Fruit fly (Drosophila melanogaster): ENCODE data around the gene epsilonCOP.

The epsilonCOP gene

DNA sequence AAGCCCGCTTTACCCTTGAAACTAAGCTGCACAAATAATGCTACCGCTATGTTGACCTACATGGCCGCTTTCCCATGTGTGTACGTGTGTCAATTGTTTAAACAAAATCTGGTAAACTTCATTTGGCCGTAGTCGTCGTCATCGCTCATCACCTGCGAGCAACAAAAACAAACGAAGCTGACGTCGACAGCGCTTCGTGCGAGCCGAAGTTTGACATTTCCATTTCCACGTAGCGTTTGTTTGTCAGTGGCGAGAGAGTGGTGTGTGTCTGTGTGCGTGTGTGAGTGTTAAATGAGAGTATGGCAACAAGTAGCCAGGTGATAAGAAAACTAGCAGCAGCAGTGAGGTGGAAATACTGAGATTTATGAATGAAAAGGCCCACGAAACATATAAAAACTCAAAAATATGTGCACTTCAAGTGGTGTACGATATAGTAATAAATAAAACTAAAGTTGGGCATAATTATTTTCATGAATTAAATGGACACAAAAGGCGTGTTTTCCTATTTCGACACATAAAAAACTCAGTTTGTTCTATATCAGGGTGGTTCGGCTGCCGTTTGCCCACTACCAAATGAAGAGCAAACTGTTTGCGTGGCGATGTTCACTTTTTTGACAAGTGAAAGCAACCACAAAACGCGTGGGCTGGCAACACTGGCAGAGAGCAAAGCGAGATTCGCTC is 9.5 kb upstream of the epsilonCOP start (continued):
- TF ChIP-seq CG12769 (tag; optimal IDR thresholded peaks at IDR 0.05) (peak; percentile 70), cg (GFP tag; optimal IDR thresholded peaks at IDR 0.05) (peak; percentile 90), Doc3 (GFP tag; IDR thresholded peaks at IDR 0.05; ENCODE audit: partially characterized antibody) (no peak), TFAM (GFP tag; optimal IDR thresholded peaks at IDR 0.05) (no peak), psq (GFP tag; optimal IDR thresholded peaks at IDR 0.05) (no peak), CG12942 (GFP tag; optimal IDR thresholded peaks at IDR 0.05) (no peak), bsh (GFP tag; optimal IDR thresholded peaks at IDR 0.05) (peak; percentile 11 to 21), jigr1 (GFP tag; IDR thresholded peaks at IDR 0.05) (no peak), CG10321 (GFP tag; IDR thresholded peaks at IDR 0.05) (no peak), CG7963 (GFP tag; IDR thresholded peaks at IDR 0.05; ENCODE audit: partially characterized antibody) (no peak), Opbp (GFP tag; IDR thresholded peaks at IDR 0.05; ENCODE audit: partially characterized antibody) (no peak), corto (GFP tag; optimal IDR thresholded peaks at IDR 0.05) (no peak), cad (GFP tag; optimal IDR thresholded peaks at IDR 0.05) (no peak), Ada2b (GFP tag; IDR thresholded peaks at IDR 0.05) (no peak), Dip3 (GFP tag; optimal IDR thresholded peaks at IDR 0.05) (no peak), Oaz (GFP tag; IDR thresholded peaks at IDR 0.05) (no peak), CHES-1-like (GFP tag; optimal IDR thresholded peaks at IDR 0.05) (peak; percentile 39), BtbVII (GFP tag; optimal IDR thresholded peaks at IDR 0.05) (peak; percentile 74), Deaf1 (tag; optimal IDR thresholded peaks at IDR 0.05) (peak; percentile 100), CG8281 (tag; optimal IDR thresholded peaks at IDR 0.05) (no peak), Med (GFP tag) (peak; percentile 78), CG15011 (GFP tag; optimal IDR thresholded peaks at IDR 0.05) (peak; percentile 34), CG7372 (GFP tag; IDR thresholded peaks at IDR 0.05) (no peak), CG12744 (GFP tag; optimal IDR thresholded peaks at IDR 0.05) (no peak), CG10366 (GFP tag; IDR thresholded peaks at IDR 0.05) (no peak), odd (GFP tag; optimal IDR thresholded peaks at IDR 0.05) (peak; percentile 28), CG10959 (GFP tag; IDR thresholded peaks at IDR 0.05) (no peak), Awh (GFP tag; IDR thresholded peaks at IDR 0.05) (no peak), chm (GFP tag; IDR thresholded peaks at IDR 0.05) (peak; percentile 61; the same call in 1 of the 2 replicates), CG42726 (GFP tag; IDR thresholded peaks at IDR 0.05; ENCODE audit: partially characterized antibody) (no peak), sens-2 (GFP tag; IDR thresholded peaks at IDR 0.05) (no peak), PHDP (tag; optimal IDR thresholded peaks at IDR 0.05) (peak; percentile 55), CG12071 (GFP tag; optimal IDR thresholded peaks at IDR 0.05) (peak; percentile 80), Sry-β (GFP tag; optimal IDR thresholded peaks at IDR 0.05) (no peak), CG17829 (tag; optimal IDR thresholded peaks at IDR 0.05) (no peak), hbn (GFP tag; IDR thresholded peaks at IDR 0.05; ENCODE audit: partially characterized antibody) (no peak), CG6813 (GFP tag; optimal IDR thresholded peaks at IDR 0.05) (peak; percentile 69), CG31224 (GFP tag; IDR thresholded peaks at IDR 0.05) (no peak), onecut (GFP tag; IDR thresholded peaks at IDR 0.05) (no peak), Sin3A (optimal IDR thresholded peaks at IDR 0.05) (no peak), z (GFP tag; IDR thresholded peaks at IDR 0.05) (no peak), trh (GFP tag; optimal IDR thresholded peaks at IDR 0.05) (no peak), CG10209 (GFP tag; optimal IDR thresholded peaks at IDR 0.05) (peak; percentile 36), CG13296 (GFP tag; optimal IDR thresholded peaks at IDR 0.05) (peak; percentile 83), tgo (GFP tag; IDR thresholded peaks at IDR 0.05) (no peak), H15 (GFP tag; IDR thresholded peaks at IDR 0.05) (no peak), CG4404 (GFP tag; IDR thresholded peaks at IDR 0.05) (no peak), zfh2 (GFP tag; optimal IDR thresholded peaks at IDR 0.05) (no peak), Hr3 (GFP tag; optimal IDR thresholded peaks at IDR 0.05) (no peak)

All from whole organism, embryonic.